Worm (Caenorhabditis elegans): Measurements from ENCODE around the gene T10C6.16.

The T10C6.16 gene

ce11 chrV:16032761-16033160, at the start of gene T10C6.16:
TSS of gene T10C6.16 (minus strand) at chrV:16033005.
- TF ChIP-seq ref-1 (GFP tag; conservative IDR thresholded peaks at IDR 0.05) (no peak), ztf-29 (GFP tag; IDR thresholded peaks at IDR 0.05) (no peak), klf-2 (GFP tag; conservative IDR thresholded peaks at IDR 0.05) (no peak)

DNA sequence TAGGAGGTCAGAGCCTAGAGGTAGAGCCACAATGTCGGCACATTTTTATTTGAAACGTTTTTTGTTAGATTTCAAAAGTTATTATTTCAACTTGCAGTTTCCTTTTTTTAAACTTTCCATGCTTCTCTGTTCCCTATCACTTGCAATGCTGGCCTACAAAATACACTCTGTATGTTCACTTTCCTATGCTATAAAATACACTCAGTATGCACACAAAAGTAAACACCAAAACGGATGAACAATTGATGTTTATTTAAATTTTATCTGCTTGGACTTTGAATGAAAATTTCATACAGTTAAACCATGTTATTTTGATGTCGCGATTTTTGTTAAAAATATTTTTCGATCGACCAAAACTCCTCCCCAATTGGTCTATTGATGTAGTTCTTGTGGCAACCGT, 47.9 kb upstream of the T10C6.16 start:
- TF ChIP-seq ztf-23 (GFP tag; IDR thresholded peaks at IDR 0.05): no peak
- TF ChIP-seq ztf-29 (GFP tag; IDR thresholded peaks at IDR 0.05): no peak
- no peak for TF ChIP-seq med-1 (GFP tag; optimal IDR thresholded peaks at IDR 0.05; ENCODE audit: insufficient read depth)

- no peak for TF ChIP-seq ztf-23 (GFP tag; IDR thresholded peaks at IDR 0.05)
- TF ChIP-seq T22C8.4 (GFP tag; IDR thresholded peaks at IDR 0.05): no peak
- TF ChIP-seq tab-1 (GFP tag; IDR thresholded peaks at IDR 0.05): no peak
- no peak for TF ChIP-seq med-1 (GFP tag; optimal IDR thresholded peaks at IDR 0.05; ENCODE audit: insufficient read depth)
- no peak for TF ChIP-seq flt-1 (GFP tag; IDR thresholded peaks at IDR 0.05)
- TF ChIP-seq ztf-29 (GFP tag; IDR thresholded peaks at IDR 0.05): no peak
- TF ChIP-seq cog-1 (tag; optimal IDR thresholded peaks at IDR 0.05): no peak
- no peak for TF ChIP-seq klf-2 (GFP tag; conservative IDR thresholded peaks at IDR 0.05)
- no peak for TF ChIP-seq ref-1 (GFP tag; conservative IDR thresholded peaks at IDR 0.05)
Observed at ce11 chrV:16080039-16080438, 47.2 kb upstream of the T10C6.16 start.

- TF ChIP-seq tab-1 (GFP tag; IDR thresholded peaks at IDR 0.05) (no peak), klf-2 (GFP tag; conservative IDR thresholded peaks at IDR 0.05) (no peak), ref-1 (GFP tag; conservative IDR thresholded peaks at IDR 0.05) (no peak), med-1 (GFP tag; optimal IDR thresholded peaks at IDR 0.05; ENCODE audit: insufficient read depth) (no peak), cog-1 (tag; optimal IDR thresholded peaks at IDR 0.05) (no peak), ztf-23 (GFP tag; IDR thresholded peaks at IDR 0.05) (no peak), T22C8.4 (GFP tag; IDR thresholded peaks at IDR 0.05) (no peak), flt-1 (GFP tag; IDR thresholded peaks at IDR 0.05) (no peak), ztf-29 (GFP tag; IDR thresholded peaks at IDR 0.05) (no peak)
Observed at ce11 chrV:16075250-16075709, 42.5 kb upstream of the T10C6.16 start, which contains the start of the genes F14H3.12 and srj-29. TSS of gene F14H3.12 (minus strand) at chrV:16075323. TSS of gene srj-29 (plus strand) at chrV:16075659.

ce11 chrV:16073856-16074255, 41.1 kb upstream of the T10C6.16 start, which contains the start of gene srj-10:
TSS of gene srj-10 (minus strand) at chrV:16073956.
- TF ChIP-seq cog-1 (tag; optimal IDR thresholded peaks at IDR 0.05) (no peak), ref-1 (GFP tag; conservative IDR thresholded peaks at IDR 0.05) (no peak), tab-1 (GFP tag; IDR thresholded peaks at IDR 0.05) (no peak), klf-2 (GFP tag; conservative IDR thresholded peaks at IDR 0.05) (no peak), med-1 (GFP tag; optimal IDR thresholded peaks at IDR 0.05; ENCODE audit: insufficient read depth) (no peak), ztf-29 (GFP tag; IDR thresholded peaks at IDR 0.05) (no peak), ztf-23 (GFP tag; IDR thresholded peaks at IDR 0.05) (no peak), flt-1 (GFP tag; IDR thresholded peaks at IDR 0.05) (no peak), T22C8.4 (GFP tag; IDR thresholded peaks at IDR 0.05) (no peak)

DNA sequence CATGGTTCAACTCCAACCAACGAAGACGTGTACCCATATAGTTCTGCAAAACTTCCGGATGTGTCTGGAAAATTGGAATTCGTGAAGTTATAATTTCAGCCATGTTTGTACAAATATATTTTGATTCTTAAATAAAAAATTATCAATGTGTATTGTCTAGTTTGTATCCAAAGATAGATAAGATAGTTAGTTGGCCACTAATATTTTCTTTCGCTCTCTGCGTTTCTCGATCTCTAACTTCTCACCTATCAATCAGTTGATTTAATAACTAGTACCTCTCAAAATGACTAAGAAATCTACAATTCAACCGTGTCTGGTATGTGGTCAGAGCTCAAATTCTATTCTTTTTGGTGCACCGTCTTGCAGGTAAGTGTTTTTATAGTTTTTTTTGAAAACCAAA, 38.4 kb upstream of the T10C6.16 start, which contains the start of gene nhr-176:
Gene nhr-176 (plus strand): TSS at position 159 of the 400 bp plus-strand sequence.
- TF ChIP-seq ztf-23 (GFP tag; IDR thresholded peaks at IDR 0.05) (no peak), ref-1 (GFP tag; conservative IDR thresholded peaks at IDR 0.05) (no peak), cog-1 (tag; optimal IDR thresholded peaks at IDR 0.05) (no peak), med-1 (GFP tag; optimal IDR thresholded peaks at IDR 0.05; ENCODE audit: insufficient read depth) (no peak), klf-2 (GFP tag; conservative IDR thresholded peaks at IDR 0.05) (no peak), T22C8.4 (GFP tag; IDR thresholded peaks at IDR 0.05) (no peak), flt-1 (GFP tag; IDR thresholded peaks at IDR 0.05) (no peak), ztf-29 (GFP tag; IDR thresholded peaks at IDR 0.05) (no peak), tab-1 (GFP tag; IDR thresholded peaks at IDR 0.05) (no peak)

ce11 chrV:16068938-16069337, 36.1 kb upstream of the T10C6.16 start, which contains the start of gene cyp-35D1:
TSS of gene cyp-35D1 (plus strand) at chrV:16069238.
- TF ChIP-seq tab-1 (GFP tag; IDR thresholded peaks at IDR 0.05) (no peak), ref-1 (GFP tag; conservative IDR thresholded peaks at IDR 0.05) (no peak), flt-1 (GFP tag; IDR thresholded peaks at IDR 0.05) (no peak), ztf-29 (GFP tag; IDR thresholded peaks at IDR 0.05) (no peak), cog-1 (tag; optimal IDR thresholded peaks at IDR 0.05) (no peak), klf-2 (GFP tag; conservative IDR thresholded peaks at IDR 0.05) (no peak), med-1 (GFP tag; optimal IDR thresholded peaks at IDR 0.05; ENCODE audit: insufficient read depth) (no peak), ztf-23 (GFP tag; IDR thresholded peaks at IDR 0.05) (no peak), T22C8.4 (GFP tag; IDR thresholded peaks at IDR 0.05) (no peak)

- no peak for TF ChIP-seq T22C8.4 (GFP tag; IDR thresholded peaks at IDR 0.05)
- TF ChIP-seq ztf-29 (GFP tag; IDR thresholded peaks at IDR 0.05): no peak
- no peak for TF ChIP-seq klf-2 (GFP tag; conservative IDR thresholded peaks at IDR 0.05)
- no peak for TF ChIP-seq ztf-23 (GFP tag; IDR thresholded peaks at IDR 0.05)
- no peak for TF ChIP-seq med-1 (GFP tag; optimal IDR thresholded peaks at IDR 0.05; ENCODE audit: insufficient read depth)
- TF ChIP-seq ref-1 (GFP tag; conservative IDR thresholded peaks at IDR 0.05): no peak
- no peak for TF ChIP-seq flt-1 (GFP tag; IDR thresholded peaks at IDR 0.05)
- no peak for TF ChIP-seq cog-1 (tag; optimal IDR thresholded peaks at IDR 0.05)
- no peak for TF ChIP-seq tab-1 (GFP tag; IDR thresholded peaks at IDR 0.05)
Observed at ce11 chrV:16062788-16063187, 30.0 kb upstream of the T10C6.16 start, which contains the start of gene F14H3.14. TSS of gene F14H3.14 (minus strand) at chrV:16062888.

- TF ChIP-seq T22C8.4 (GFP tag; IDR thresholded peaks at IDR 0.05) (no peak), tab-1 (GFP tag; IDR thresholded peaks at IDR 0.05) (no peak), ztf-29 (GFP tag; IDR thresholded peaks at IDR 0.05) (no peak), ref-1 (GFP tag; conservative IDR thresholded peaks at IDR 0.05) (no peak), cog-1 (tag; optimal IDR thresholded peaks at IDR 0.05) (no peak), ztf-23 (GFP tag; IDR thresholded peaks at IDR 0.05) (no peak), flt-1 (GFP tag; IDR thresholded peaks at IDR 0.05) (no peak), med-1 (GFP tag; optimal IDR thresholded peaks at IDR 0.05; ENCODE audit: insufficient read depth) (no peak), klf-2 (GFP tag; conservative IDR thresholded peaks at IDR 0.05) (no peak)
Observed at ce11 chrV:16061993-16062392, 29.2 kb upstream of the T10C6.16 start, which contains the start of gene fbxa-100. TSS of gene fbxa-100 (minus strand) at chrV:16062093.

ce11 chrV:16060135-16060534, 27.3 kb upstream of the T10C6.16 start, which contains the start of gene F14H3.15:
TSS of gene F14H3.15 (minus strand) at chrV:16060235.
- TF ChIP-seq T22C8.4 (GFP tag; IDR thresholded peaks at IDR 0.05) (no peak), cog-1 (tag; optimal IDR thresholded peaks at IDR 0.05) (no peak), ztf-23 (GFP tag; IDR thresholded peaks at IDR 0.05) (no peak), tab-1 (GFP tag; IDR thresholded peaks at IDR 0.05) (no peak), flt-1 (GFP tag; IDR thresholded peaks at IDR 0.05) (no peak), klf-2 (GFP tag; conservative IDR thresholded peaks at IDR 0.05) (no peak), ref-1 (GFP tag; conservative IDR thresholded peaks at IDR 0.05) (no peak), ztf-29 (GFP tag; IDR thresholded peaks at IDR 0.05) (no peak), med-1 (GFP tag; optimal IDR thresholded peaks at IDR 0.05; ENCODE audit: insufficient read depth) (no peak)
